Fruit fly (Drosophila melanogaster) whole organism, adult: ENCODE measurements around the gene MED30.

Experiments used
- CG11617 ChIP-seq: fragments of 200-800 bp; sonication (Bioruptor generic); optimal IDR thresholded peaks from 2 replicates; lab custom pipeline; 2017; ENCODE audit warnings: mild to moderate bottlenecking, missing biosample characterization, missing genetic modification reagents, missing genetic modification characterization
- CG12768 ChIP-seq: fragments of 200-800 bp; sonication (Bioruptor generic); optimal IDR thresholded peaks from 2 replicates; lab custom pipeline; 2017; ENCODE audit warnings: missing biosample characterization, missing genetic modification characterization, mild to moderate bottlenecking, moderate library complexity, missing genetic modification reagents
- CG14711 ChIP-seq: fragments of 200-800 bp; sonication (Bioruptor generic); optimal IDR thresholded peaks from 2 replicates; lab custom pipeline; 2018; ENCODE audit warnings: missing biosample characterization, mild to moderate bottlenecking, missing genetic modification characterization, moderate library complexity
- CG1620 ChIP-seq: fragments of 200-800 bp; sonication (Bioruptor generic); optimal IDR thresholded peaks from 2 replicates; lab custom pipeline; 2016; ENCODE audit warnings: missing biosample characterization, missing genetic modification characterization
- CG33017 ChIP-seq: fragments of 200-800 bp; sonication (Bioruptor generic); optimal IDR thresholded peaks from 2 replicates; lab custom pipeline; 2018; ENCODE audit warnings: missing biosample characterization, mild to moderate bottlenecking, missing genetic modification characterization, moderate library complexity
- CG5204 ChIP-seq: fragments of 200-800 bp; sonication (Bioruptor generic); optimal IDR thresholded peaks from 2 replicates; lab custom pipeline; 2016; ENCODE audit warnings: missing biosample characterization, missing genetic modification characterization
- CG7045 ChIP-seq: fragments of 200-800 bp; sonication (Bioruptor generic); optimal IDR thresholded peaks from 2 replicates; lab custom pipeline; 2017; ENCODE audit warnings: missing biosample characterization, mild to moderate bottlenecking, missing genetic modification characterization
- CG7101 ChIP-seq: fragments of 200-800 bp; sonication (Bioruptor generic); optimal IDR thresholded peaks from 2 replicates; lab custom pipeline; 2018; ENCODE audit warnings: missing biosample characterization, mild to moderate bottlenecking, missing genetic modification characterization, moderate library complexity
- Clk ChIP-seq: fragments of 200-800 bp; sonication (Bioruptor generic); optimal IDR thresholded peaks from 2 replicates; lab custom pipeline; 2017; ENCODE audit warnings: missing biosample characterization, missing genetic modification characterization
- Crg-1 ChIP-seq: fragments of 200-800 bp; sonication (Bioruptor generic); optimal IDR thresholded peaks from 2 replicates; lab custom pipeline; 2016; ENCODE audit warnings: missing biosample characterization, missing genetic modification characterization
- Hr96 ChIP-seq: fragments of 200-800 bp; sonication (Bioruptor generic); optimal IDR thresholded peaks from 2 replicates; lab custom pipeline; 2016; ENCODE audit warnings: missing biosample characterization, missing genetic modification characterization
- Mnt ChIP-seq: fragments of 200-800 bp; sonication (Bioruptor generic); optimal IDR thresholded peaks from 2 replicates; lab custom pipeline; 2016; ENCODE audit warnings: missing biosample characterization, mild to moderate bottlenecking, missing genetic modification characterization
- bab1 ChIP-seq: fragments of 200-800 bp; sonication (Bioruptor generic); optimal IDR thresholded peaks from 3 replicates; lab custom pipeline; 2019; ENCODE audit warnings: missing biosample characterization, mild to moderate bottlenecking, missing genetic modification characterization, moderate library complexity
- cic ChIP-seq: fragments of 200-800 bp; sonication (Bioruptor generic); optimal IDR thresholded peaks from 2 replicates; lab custom pipeline; 2017; ENCODE audit warnings: missing biosample characterization, mild to moderate bottlenecking, missing genetic modification characterization, moderate library complexity
- cnc ChIP-seq, 2 experiments: fragments of >200 bp; optimal IDR thresholded peaks; 2 replicates each; lab custom pipeline; 2017
- kay ChIP-seq: fragments of 200-800 bp; sonication (Bioruptor generic); peaks from one replicate; lab custom pipeline; 2016; ENCODE audit warnings: missing biosample characterization, missing genetic modification characterization, borderline replicate concordance
- ovo ChIP-seq: fragments of 200-800 bp; sonication (Bioruptor generic); optimal IDR thresholded peaks from 2 replicates; lab custom pipeline; 2016; ENCODE audit warnings: missing biosample characterization, missing genetic modification characterization
- pad ChIP-seq: fragments of 200-800 bp; sonication (Bioruptor generic); optimal IDR thresholded peaks from 3 replicates; lab custom pipeline; 2017; ENCODE audit warnings: missing biosample characterization, missing genetic modification characterization, mild to moderate bottlenecking, moderate library complexity, missing genetic modification reagents
- tj ChIP-seq: fragments of 200-800 bp; sonication (Bioruptor generic); optimal IDR thresholded peaks from 3 replicates; lab custom pipeline; 2017; ENCODE audit warnings: missing biosample characterization, mild to moderate bottlenecking, missing genetic modification characterization, moderate library complexity
- toe ChIP-seq: fragments of 200-800 bp; sonication (Bioruptor generic); optimal IDR thresholded peaks from 2 replicates; lab custom pipeline; 2016; ENCODE audit warnings: missing biosample characterization, missing genetic modification characterization

The MED30 gene

dm6 chr3L:654019-654418 lies at the start of gene MED30, which contains the start of gene Rev1:
TSS of gene MED30 (minus strand) at chr3L:654089.
TSS of gene Rev1 (plus strand) at chr3L:654363.
- TF ChIP-seq CG11617 (GFP tag; lab: Kevin White, UChicago), result peak; percentile 91
- peak; percentile 74 for TF ChIP-seq cic (GFP tag; lab: Kevin White, UChicago)
- TF ChIP-seq CG12768 (GFP tag; lab: Kevin White, UChicago), result peak; percentile 93
- TF ChIP-seq pad (GFP tag; lab: Kevin White, UChicago), result peak; percentile 82
- TF ChIP-seq CG33017 (tag; lab: Kevin White, UChicago), result peak; percentile 91
- peak; percentile 96 for TF ChIP-seq CG1620
- peak; percentile 94 for TF ChIP-seq Hr96
- TF ChIP-seq bab1 (GFP tag; lab: Kevin White, UChicago), result peak; percentile 96
- peak; percentile 97 for TF ChIP-seq toe (GFP tag; lab: Kevin White, UChicago)
- TF ChIP-seq CG5204 (GFP tag; lab: Kevin White, UChicago), result peak; percentile 96
- peak; percentile 94 for TF ChIP-seq Crg-1 (GFP tag; lab: Kevin White, UChicago)
- peak; percentile 92 for TF ChIP-seq CG7045
- TF ChIP-seq Clk (GFP tag; lab: Kevin White, UChicago), result peak; percentile 89
- TF ChIP-seq tj (GFP tag; lab: Kevin White, UChicago), result peak; percentile 78
- peak; percentile 94 for TF ChIP-seq CG14711 (tag; lab: Kevin White, UChicago)
- peak; percentile 77 for TF ChIP-seq ovo
- peak; percentile 94 for TF ChIP-seq CG7101 (tag; lab: Kevin White, UChicago)
- TF ChIP-seq kay (GFP tag; lab: Kevin White, UChicago), result no peak
- TF ChIP-seq Mnt (GFP tag; lab: Kevin White, UChicago), result peak; percentile 92
- no peak for TF ChIP-seq cnc (optimal IDR thresholded peaks at IDR 0.05; lab: Kevin White, UChicago)

dm6 chr3L:703160-703793 lies 49.4 kb upstream of the MED30 start:
- TF ChIP-seq CG14711 (tag; lab: Kevin White, UChicago) (no peak), CG11617 (GFP tag; lab: Kevin White, UChicago) (no peak), Clk (GFP tag; lab: Kevin White, UChicago) (no peak), Crg-1 (GFP tag; lab: Kevin White, UChicago) (no peak), kay (GFP tag; lab: Kevin White, UChicago) (no peak), ovo (no peak), CG12768 (GFP tag; lab: Kevin White, UChicago) (no peak), CG7045 (no peak), CG5204 (GFP tag; lab: Kevin White, UChicago) (no peak), cnc (optimal IDR thresholded peaks at IDR 0.05; lab: Kevin White, UChicago) (no peak), pad (GFP tag; lab: Kevin White, UChicago) (no peak)

DNA sequence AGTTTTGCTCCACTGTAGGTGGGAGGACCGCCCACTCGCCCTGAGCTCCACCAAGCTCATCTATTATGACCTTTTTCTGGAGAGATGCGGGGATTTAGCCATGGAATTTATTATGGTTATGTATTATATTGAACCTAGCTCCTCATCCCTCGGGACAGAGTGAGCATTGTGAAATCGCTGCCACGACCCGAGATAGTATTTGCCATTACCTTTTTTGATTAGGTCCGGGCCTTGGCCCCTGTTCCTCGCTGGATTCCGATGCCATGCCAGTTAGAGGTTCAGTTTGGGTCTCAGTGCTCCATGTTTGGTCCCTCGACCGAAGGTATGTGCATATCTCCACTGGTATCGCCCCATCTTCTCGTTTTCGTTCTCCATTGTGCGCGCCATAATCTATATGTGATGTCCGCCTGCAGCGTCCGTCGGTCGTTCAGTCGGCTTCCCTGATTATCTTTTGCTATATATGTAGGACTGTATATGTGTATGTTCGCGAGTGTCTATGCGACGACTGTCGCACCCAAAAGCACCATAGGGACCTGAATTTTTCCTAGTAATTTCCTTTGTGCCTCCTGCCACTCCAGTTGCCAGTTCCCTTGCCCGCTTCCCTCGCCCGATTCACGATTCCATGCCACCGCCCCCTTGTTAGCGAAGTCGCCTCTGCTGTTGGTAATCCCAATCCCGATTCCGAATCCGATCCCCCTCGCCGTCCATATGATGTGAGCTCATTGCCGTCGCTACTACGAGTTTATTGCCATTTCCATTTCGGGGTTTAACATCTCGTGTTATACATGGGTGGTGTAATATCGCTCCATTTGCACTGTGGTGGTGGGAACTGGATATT lies 48.1 kb upstream of the MED30 start:
- TF ChIP-seq cic (GFP tag; lab: Kevin White, UChicago) (no peak), tj (GFP tag; lab: Kevin White, UChicago) (no peak), bab1 (GFP tag; lab: Kevin White, UChicago) (no peak), pad (GFP tag; lab: Kevin White, UChicago) (no peak), CG12768 (GFP tag; lab: Kevin White, UChicago) (no peak), Mnt (GFP tag; lab: Kevin White, UChicago) (no peak), Hr96 (no peak), toe (GFP tag; lab: Kevin White, UChicago) (no peak), cnc (optimal IDR thresholded peaks at IDR 0.05; lab: Kevin White, UChicago) (no peak), ovo (no peak), CG1620 (no peak), CG5204 (GFP tag; lab: Kevin White, UChicago) (no peak), kay (GFP tag; lab: Kevin White, UChicago) (no peak), CG14711 (tag; lab: Kevin White, UChicago) (no peak), CG11617 (GFP tag; lab: Kevin White, UChicago) (no peak), Clk (GFP tag; lab: Kevin White, UChicago) (no peak)

dm6 chr3L:700160-700917 lies 46.5 kb upstream of the MED30 start:
- no peak for TF ChIP-seq bab1 (GFP tag; lab: Kevin White, UChicago)
- TF ChIP-seq CG7045, result no peak
- no peak for TF ChIP-seq pad (GFP tag; lab: Kevin White, UChicago)
- TF ChIP-seq CG14711 (tag; lab: Kevin White, UChicago), result no peak
- TF ChIP-seq CG5204 (GFP tag; lab: Kevin White, UChicago), result no peak
- TF ChIP-seq CG11617 (GFP tag; lab: Kevin White, UChicago), result no peak
- no peak for TF ChIP-seq toe (GFP tag; lab: Kevin White, UChicago)
- no peak for TF ChIP-seq CG1620
